Worm (Caenorhabditis elegans): Measurements from ENCODE around the gene Y97E10AR.1.
A peak's percentile ranks its signal among the peaks of the same experiment; 100 is the strongest.

The Y97E10AR.1 gene

DNA sequence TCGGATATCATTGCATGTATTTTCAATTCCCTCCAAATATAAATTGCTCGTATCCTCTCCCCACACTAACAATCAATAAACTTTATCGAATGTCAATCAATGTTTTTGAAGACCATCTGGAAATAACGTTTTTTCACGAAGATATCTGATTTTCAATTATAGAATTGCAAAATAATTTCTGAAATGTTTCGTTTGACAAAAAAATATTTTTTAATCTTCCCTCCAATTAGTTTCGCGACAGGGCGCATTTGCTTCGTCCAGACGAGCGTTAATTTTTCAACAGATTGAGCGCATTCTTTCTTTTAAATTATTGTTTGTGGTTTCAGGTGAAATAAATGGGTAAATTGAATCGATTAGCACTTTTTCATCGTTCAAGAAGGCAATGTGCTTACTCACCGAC, 29.9 kb downstream of the Y97E10AR.1 start, which contains the start of gene vars-1:
Gene vars-1, plus strand, starts transcription at position 291 of the 400 bp plus-strand sequence.
- no peak for TF ChIP-seq egl-43 (GFP tag; IDR thresholded peaks at IDR 0.05)
- TF ChIP-seq lin-13 (GFP tag; optimal IDR thresholded peaks at IDR 0.05): no peak
- no peak for TF ChIP-seq dmd-8 (GFP tag; IDR thresholded peaks at IDR 0.05)
- TF ChIP-seq dpl-1 (GFP tag; optimal IDR thresholded peaks at IDR 0.05): peak; percentile 93
- no peak for TF ChIP-seq pha-4 (GFP tag; IDR thresholded peaks at IDR 0.05)
- TF ChIP-seq pha-4 (tag; optimal IDR thresholded peaks at IDR 0.05): no peak
- TF ChIP-seq aha-1 (tag): peak; percentile 11
- no peak for TF ChIP-seq ZK546.5 (tag; optimal IDR thresholded peaks at IDR 0.05)
- TF ChIP-seq nhr-6 (tag; optimal IDR thresholded peaks at IDR 0.05): peak; percentile 4
- TF ChIP-seq ztf-7 (tag; optimal IDR thresholded peaks at IDR 0.05): no peak
- TF ChIP-seq nhr-111 (GFP tag; optimal IDR thresholded peaks at IDR 0.05): no peak
- 0 out of 2 replicates have a peak, but pooled peaks have one; percentile 13 for TF ChIP-seq dmd-6 (GFP tag; IDR thresholded peaks at IDR 0.05)
- no peak for TF ChIP-seq daf-19 (GFP tag; conservative IDR thresholded peaks at IDR 0.05)
- no peak for TF ChIP-seq daf-16 (GFP tag; optimal IDR thresholded peaks at IDR 0.05)
- TF ChIP-seq daf-16 (tag; optimal IDR thresholded peaks at IDR 0.05): peak; percentile 37
- TF ChIP-seq lir-3 (tag; optimal IDR thresholded peaks at IDR 0.05): no peak
- no peak for TF ChIP-seq unc-62 (GFP tag; optimal IDR thresholded peaks at IDR 0.05 in 1 of 2)
- no peak for TF ChIP-seq unc-62 (tag; optimal IDR thresholded peaks at IDR 0.05)
- peak in 1 of 2 experiments; percentile 71 for TF ChIP-seq lsy-2 (tag; optimal IDR thresholded peaks at IDR 0.05)
- no peak for TF ChIP-seq ceh-20 (GFP tag; IDR thresholded peaks at IDR 0.05)
- TF ChIP-seq mes-2 (tag; optimal IDR thresholded peaks at IDR 0.05; ENCODE audit: poor library complexity, severe bottlenecking): peak; percentile 58
- no peak for TF ChIP-seq dmd-9 (GFP tag; IDR thresholded peaks at IDR 0.05)
- peak; percentile 38 for TF ChIP-seq nhr-28 (tag; optimal IDR thresholded peaks at IDR 0.05)
- no peak for TF ChIP-seq Y105C5A.15 (GFP tag; IDR thresholded peaks at IDR 0.05)
- no peak for TF ChIP-seq lin-1 (GFP tag; IDR thresholded peaks at IDR 0.05)
- peak; percentile 7 for TF ChIP-seq F49E8.2 (tag; optimal IDR thresholded peaks at IDR 0.05; ENCODE audit: borderline replicate concordance)
- TF ChIP-seq fkh-10 (GFP tag; optimal IDR thresholded peaks at IDR 0.05): peak; percentile 7
- peak; percentile 46 for TF ChIP-seq T20F7.1 (GFP tag; optimal IDR thresholded peaks at IDR 0.05)
- no peak for TF ChIP-seq saeg-2 (GFP tag; IDR thresholded peaks at IDR 0.05)
- no peak for TF ChIP-seq nhr-10 (tag; optimal IDR thresholded peaks at IDR 0.05)
- TF ChIP-seq set-16 (GFP tag; IDR thresholded peaks at IDR 0.05): no peak
- TF ChIP-seq attf-4 (tag; optimal IDR thresholded peaks at IDR 0.05): no peak
- no peak for TF ChIP-seq lin-15B (tag; optimal IDR thresholded peaks at IDR 0.05)
- TF ChIP-seq Y75B8A.6 (GFP tag; IDR thresholded peaks at IDR 0.05): no peak
- peak; percentile 49 for TF ChIP-seq hlh-30 (tag; optimal IDR thresholded peaks at IDR 0.05; ENCODE audit: insufficient read depth)
- TF ChIP-seq F10B5.3 (tag; optimal IDR thresholded peaks at IDR 0.05): no peak
- TF ChIP-seq lin-29 (GFP tag; IDR thresholded peaks at IDR 0.05): no peak
- no peak for TF ChIP-seq skn-1 (tag; optimal IDR thresholded peaks at IDR 0.05)
- no peak for TF ChIP-seq zip-11 (GFP tag; IDR thresholded peaks at IDR 0.05)
- 0 out of 2 replicates have a peak, but pooled peaks have one; percentile 31 for TF ChIP-seq snpc-1.2 (GFP tag; IDR thresholded peaks at IDR 0.05)
- peak; percentile 17 for TF ChIP-seq mep-1 (tag; optimal IDR thresholded peaks at IDR 0.05)
- peak; percentile 33 for TF ChIP-seq ama-1 (optimal IDR thresholded peaks at IDR 0.05)
- peak; percentile 19 for TF ChIP-seq duxl-1 (tag; optimal IDR thresholded peaks at IDR 0.05; ENCODE audit: poor library complexity)
- TF ChIP-seq lin-38 (GFP tag; IDR thresholded peaks at IDR 0.05): peak; percentile 93
- TF ChIP-seq nhr-11 (tag; optimal IDR thresholded peaks at IDR 0.05): no peak
- no peak for TF ChIP-seq cey-2 (tag; optimal IDR thresholded peaks at IDR 0.05; ENCODE audit: borderline replicate concordance, insufficient read depth)
